Worm (Caenorhabditis elegans) whole organism, L1 larva: ENCODE measurements around the gene srj-45.

Experiments used
- C16A3.4 ChIP-seq: fragments of 150-350 bp; optimal IDR thresholded peaks from 2 replicates; lab custom pipeline; 2014; ENCODE audit warnings: missing biosample characterization, missing genetic modification characterization
- aha-1 ChIP-seq: fragments of 150-350 bp; optimal IDR thresholded peaks from 2 replicates; lab custom pipeline; 2014; ENCODE audit warnings: missing biosample characterization, missing genetic modification characterization
- alr-1 ChIP-seq: fragments of 200-800 bp; sonication (Bioruptor generic); optimal IDR thresholded peaks from 2 replicates; lab custom pipeline; 2018; ENCODE audit warnings: borderline replicate concordance, mild to moderate bottlenecking, missing genetic modification characterization, missing compliant biosample characterization
- ceh-63 ChIP-seq: fragments of 200-800 bp; sonication (Bioruptor generic); optimal IDR thresholded peaks from 2 replicates; lab custom pipeline; 2018; ENCODE audit warnings: mild to moderate bottlenecking, missing genetic modification characterization, missing compliant biosample characterization
- ceh-8 ChIP-seq: fragments of 200-800 bp; sonication (Bioruptor generic); optimal IDR thresholded peaks from 2 replicates; lab custom pipeline; 2018; ENCODE audit warnings: mild to moderate bottlenecking, missing genetic modification characterization, moderate library complexity, missing compliant biosample characterization
- dpl-1 ChIP-seq, 3 experiments: fragments of 150-350 bp in 2 of 3; sonication (generic microtip) in 1 of 3; optimal IDR thresholded peaks; 2 replicates each; lab custom pipeline; 2014 to 2017; ENCODE audit warnings: missing biosample characterization in 3 of 3, missing genetic modification characterization in 3 of 3, missing genetic modification reagents in 3 of 3
- efl-1 ChIP-seq, 4 experiments: fragments of 150-350 bp; optimal IDR thresholded peaks in 3 of 4; peaks in 1 of 4; 1 replicate in 1 of 4; 2 replicates in 3 of 4; lab custom pipeline; 2014; ENCODE audit warnings: missing biosample characterization in 2 of 4, missing genetic modification characterization in 2 of 4, missing genetic modification reagents in 2 of 4
- egl-13 ChIP-seq: sonication (generic microtip); optimal IDR thresholded peaks from 2 replicates; lab custom pipeline; 2016; ENCODE audit warnings: missing genotype, missing genetic modification reagents, missing genetic modification characterization, missing compliant biosample characterization
- elt-2 ChIP-seq: sonication (generic microtip); optimal IDR thresholded peaks from 2 replicates; lab custom pipeline; 2016; ENCODE audit warnings: missing genetic modification characterization, mild to moderate bottlenecking, inconsistent platforms, missing compliant biosample characterization, missing genetic modification reagents
- fkh-10 ChIP-seq: sonication (generic microtip); optimal IDR thresholded peaks from 2 replicates; lab custom pipeline; 2017; ENCODE audit warnings: missing biosample characterization, missing genetic modification reagents, missing genetic modification characterization
- irx-1 ChIP-seq: sonication (generic microtip); optimal IDR thresholded peaks from 2 replicates; lab custom pipeline; 2016; ENCODE audit warnings: missing genetic modification characterization, missing compliant biosample characterization
- isw-1 ChIP-seq: fragments of 200-800 bp; sonication (Bioruptor generic); IDR thresholded peaks from 2 replicates; pipeline ENCODE4 v1.3.6; 2022; ENCODE audit warnings: missing genetic modification characterization, missing compliant biosample characterization
- lin-14 ChIP-seq: fragments of 200-800 bp; sonication (Bioruptor generic); optimal IDR thresholded peaks from 2 replicates; lab custom pipeline; 2018; ENCODE audit warnings: mild to moderate bottlenecking, missing genetic modification characterization, moderate library complexity, missing compliant biosample characterization
- lin-35 ChIP-seq, 2 experiments: fragments of 150-350 bp; optimal IDR thresholded peaks; 2 replicates each; lab custom pipeline; 2014; ENCODE audit warnings: missing biosample characterization in 2 of 2, missing genetic modification characterization in 2 of 2, missing genetic modification reagents in 2 of 2
- lin-39 ChIP-seq: fragments of 150-350 bp; optimal IDR thresholded peaks from 2 replicates; lab custom pipeline; 2014; ENCODE audit warnings: missing biosample characterization, missing genetic modification reagents, missing genetic modification characterization
- lir-3 ChIP-seq: sonication (generic microtip); optimal IDR thresholded peaks from 2 replicates; lab custom pipeline; 2016; ENCODE audit warnings: mild to moderate bottlenecking, missing genetic modification characterization, moderate library complexity, missing compliant biosample characterization; ENCODE audit not compliant: poor library complexity
- lsy-2 ChIP-seq, 2 experiments: fragments of 150-350 bp; optimal IDR thresholded peaks; 2 replicates each; lab custom pipeline; 2014; ENCODE audit warnings: missing biosample characterization in 2 of 2, missing genetic modification characterization in 2 of 2
- nhr-11 ChIP-seq: fragments of 150-350 bp; optimal IDR thresholded peaks from 2 replicates; lab custom pipeline; 2014; ENCODE audit warnings: missing biosample characterization, missing genetic modification characterization
- nhr-19 ChIP-seq: fragments of 200-800 bp; sonication (Bioruptor generic); conservative IDR thresholded peaks from 2 replicates; pipeline ENCODE4 v1.3.6; 2022; ENCODE audit warnings: missing genetic modification characterization, missing compliant biosample characterization
- nhr-71 ChIP-seq: sonication (generic microtip); optimal IDR thresholded peaks from 2 replicates; lab custom pipeline; 2016; ENCODE audit warnings: mild to moderate bottlenecking, missing genetic modification characterization, moderate library complexity, missing compliant biosample characterization
- nhr-76 ChIP-seq: sonication (generic microtip); optimal IDR thresholded peaks from 2 replicates; lab custom pipeline; 2017; ENCODE audit warnings: missing biosample characterization, missing genetic modification characterization
- pqm-1 ChIP-seq: sonication (generic microtip); optimal IDR thresholded peaks from 3 replicates; lab custom pipeline; 2017; ENCODE audit warnings: missing biosample characterization, missing genetic modification characterization
- snpc-4 ChIP-seq: fragments of 150-350 bp; optimal IDR thresholded peaks from 2 replicates; lab custom pipeline; 2014; ENCODE audit warnings: missing biosample characterization, missing genetic modification characterization
- sox-4 ChIP-seq: sonication (generic microtip); optimal IDR thresholded peaks from 2 replicates; lab custom pipeline; 2016; ENCODE audit warnings: missing genetic modification characterization, missing compliant biosample characterization
- sptf-1 ChIP-seq: fragments of 150-350 bp; optimal IDR thresholded peaks from 2 replicates; lab custom pipeline; 2014; ENCODE audit warnings: missing biosample characterization, missing genetic modification characterization
- unc-30 ChIP-seq: sonication (generic microtip); optimal IDR thresholded peaks from 2 replicates; lab custom pipeline; 2017; ENCODE audit warnings: missing biosample characterization, missing genetic modification characterization
- unc-62 ChIP-seq: fragments of 150-350 bp; optimal IDR thresholded peaks from 2 replicates; lab custom pipeline; 2014; ENCODE audit warnings: missing biosample characterization, missing genetic modification reagents, missing genetic modification characterization
- unc-86 ChIP-seq: sonication (generic microtip); optimal IDR thresholded peaks from 2 replicates; lab custom pipeline; 2016; ENCODE audit warnings: missing genetic modification characterization, missing compliant biosample characterization
- unc-98 ChIP-seq: fragments of 200-800 bp; sonication (Bioruptor generic); IDR thresholded peaks from 2 replicates; pipeline ENCODE4 v1.3.6; 2022; ENCODE audit warnings: missing genetic modification characterization, missing compliant biosample characterization
- vab-15 ChIP-seq: sonication (generic microtip); optimal IDR thresholded peaks from 2 replicates; lab custom pipeline; 2017; ENCODE audit warnings: missing genotype, mild to moderate bottlenecking, missing genetic modification characterization, missing compliant biosample characterization
- zag-1 ChIP-seq: fragments of 150-350 bp; optimal IDR thresholded peaks from 2 replicates; lab custom pipeline; 2014; ENCODE audit warnings: missing biosample characterization, missing genetic modification characterization
- ztf-11 ChIP-seq, 2 experiments: sonication (generic microtip); optimal IDR thresholded peaks; 2 replicates each; lab custom pipeline; 2016 to 2017; ENCODE audit warnings: missing genetic modification characterization in 2 of 2, missing biosample characterization in 1 of 2, missing compliant biosample characterization in 1 of 2
- ztf-4 ChIP-seq: fragments of 150-350 bp; optimal IDR thresholded peaks from 2 replicates; lab custom pipeline; 2014; ENCODE audit warnings: missing biosample characterization, missing genetic modification characterization

srj-45 gene

ce11 chrV:2832666-2833065 lies 3.7 kb downstream of the srj-45 start, which contains the start of gene srj-50:
Gene srj-50, plus strand, starts transcription at chrV:2832966.
- TF ChIP-seq C16A3.4 (no peak), lin-14 (no peak), sox-4 (tag; lab: Kevin White, UChicago) (no peak), vab-15 (tag; lab: Kevin White, UChicago) (no peak), fkh-10 (GFP tag; lab: Kevin White, UChicago) (no peak), lin-35 (GFP tag; optimal IDR thresholded peaks at IDR 0.05; lab: Kevin White, UChicago) (no peak), egl-13 (tag; lab: Kevin White, UChicago) (no peak), nhr-76 (tag; lab: Kevin White, UChicago) (no peak), unc-62 (GFP tag; lab: Kevin White, UChicago) (no peak), lir-3 (tag; lab: Kevin White, UChicago) (no peak), nhr-11 (tag; lab: Kevin White, UChicago) (no peak), lsy-2 (tag; optimal IDR thresholded peaks at IDR 0.05; lab: Kevin White, UChicago) (no peak), sptf-1 (no peak), pqm-1 (tag; lab: Kevin White, UChicago) (no peak), unc-98 (GFP tag; lab: Robert Waterston, UW) (no peak)

- TF ChIP-seq isw-1 (GFP tag; lab: Robert Waterston, UW) = no peak
- TF ChIP-seq alr-1 (tag; lab: Kevin White, UChicago) = no peak
Measured at ce11 chrV:2830817-2831216, 5.6 kb downstream of the srj-45 start, which contains the start of gene srw-2. Gene srw-2, plus strand, starts transcription at chrV:2830878.

ce11 chrV:2826815-2827214 lies 9.6 kb downstream of the srj-45 start, which contains the start of gene T03D3.5:
Gene T03D3.5, minus strand, starts transcription at chrV:2826835.
- TF ChIP-seq ztf-11 (tag; optimal IDR thresholded peaks at IDR 0.05; lab: Kevin White, UChicago) = no peak
- TF ChIP-seq dpl-1 (GFP tag; optimal IDR thresholded peaks at IDR 0.05; lab: Kevin White, UChicago) = peak in 2 of 3 experiments; percentile 19 to 20
- no peak for TF ChIP-seq unc-30 (tag; lab: Kevin White, UChicago)
- TF ChIP-seq lin-39 (tag; lab: Kevin White, UChicago) = no peak
- peak; percentile 61 to 65 for TF ChIP-seq efl-1 (optimal IDR thresholded peaks at IDR 0.05; lab: Kevin White, UChicago)
- peak in 1 of 2 experiments; percentile 92 for TF ChIP-seq efl-1 (GFP tag; optimal IDR thresholded peaks at IDR 0.05 in 1 of 2; lab: Kevin White, UChicago)
- TF ChIP-seq nhr-19 (GFP tag; lab: Robert Waterston, UW) = no peak
- TF ChIP-seq ztf-4 (tag; lab: Kevin White, UChicago) = no peak
- no peak for TF ChIP-seq irx-1 (tag; lab: Kevin White, UChicago)
- TF ChIP-seq fkh-10 (GFP tag; lab: Kevin White, UChicago) = no peak
- no peak for TF ChIP-seq isw-1 (GFP tag; lab: Robert Waterston, UW)
- no peak for TF ChIP-seq nhr-71 (tag; lab: Kevin White, UChicago)
- TF ChIP-seq zag-1 = no peak
- TF ChIP-seq unc-86 (tag; lab: Kevin White, UChicago) = no peak
- TF ChIP-seq, all 84 proteins: peak for 2

- no peak for TF ChIP-seq aha-1
- TF ChIP-seq snpc-4 (tag; lab: Kevin White, UChicago) = no peak
- TF ChIP-seq lsy-2 (tag; optimal IDR thresholded peaks at IDR 0.05; lab: Kevin White, UChicago) = no peak
- TF ChIP-seq ceh-8 (GFP tag; lab: Kevin White, UChicago) = no peak
- TF ChIP-seq elt-2 = no peak
- TF ChIP-seq nhr-11 (tag; lab: Kevin White, UChicago) = no peak
Measured at ce11 chrV:2825978-2826377, 10.4 kb downstream of the srj-45 start.

- TF ChIP-seq snpc-4 (tag; lab: Kevin White, UChicago) (peak; percentile 29), ceh-63 (GFP tag; lab: Kevin White, UChicago) (no peak)
Measured at ce11 chrV:2821618-2822272, 14.7 kb downstream of the srj-45 start, which contains the start of gene srh-36. Gene srh-36, minus strand, starts transcription at chrV:2821668.
